Fruit fly (Drosophila melanogaster): ENCODE measurements around the gene Sirt1.
A peak's percentile ranks its signal among the peaks of the same experiment; 100 is the strongest.

Sirt1 gene

DNA sequence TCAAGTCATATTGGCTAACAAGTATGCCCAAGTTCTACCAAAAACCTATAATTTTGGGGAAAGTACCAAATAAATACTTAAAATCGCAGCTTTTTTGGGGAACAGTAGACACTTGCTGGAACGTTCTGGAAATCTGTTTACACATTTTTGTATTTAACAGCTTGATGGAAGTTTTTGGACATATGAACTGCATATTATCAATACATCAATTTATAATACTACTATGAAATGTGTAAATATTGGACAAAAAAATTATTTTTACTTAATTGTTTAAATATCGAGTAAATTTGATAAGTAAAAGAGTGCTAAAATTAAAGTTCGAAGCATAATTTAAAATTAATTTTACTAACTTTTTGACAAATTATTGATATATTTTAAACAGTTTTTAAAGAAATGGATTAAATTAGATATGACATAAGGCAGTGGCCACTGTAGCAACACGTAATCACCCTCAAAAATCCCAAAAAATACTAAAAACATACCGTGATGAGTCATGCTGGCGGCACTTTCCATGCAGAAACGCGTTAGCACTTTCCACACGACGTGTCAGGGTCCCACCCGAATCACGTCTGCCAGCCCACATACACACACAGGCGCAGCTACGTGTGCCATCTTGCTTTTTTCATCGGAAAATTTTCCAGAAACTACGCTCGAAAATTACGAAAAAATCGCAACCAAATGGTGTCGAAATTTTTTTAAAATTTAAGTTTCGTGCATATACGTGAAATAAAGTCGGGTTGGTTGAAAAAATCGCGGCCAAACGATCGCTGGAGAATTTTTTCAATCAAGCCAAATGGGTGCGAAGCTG lies at the start of gene Sirt1:
Sirt1 (plus strand) TSS at position 571 of the 808 bp plus-strand sequence.
- peak; percentile 65 for TF ChIP-seq CG17801 (GFP tag; optimal IDR thresholded peaks at IDR 0.05; ENCODE audit: partially characterized antibody)

DNA sequence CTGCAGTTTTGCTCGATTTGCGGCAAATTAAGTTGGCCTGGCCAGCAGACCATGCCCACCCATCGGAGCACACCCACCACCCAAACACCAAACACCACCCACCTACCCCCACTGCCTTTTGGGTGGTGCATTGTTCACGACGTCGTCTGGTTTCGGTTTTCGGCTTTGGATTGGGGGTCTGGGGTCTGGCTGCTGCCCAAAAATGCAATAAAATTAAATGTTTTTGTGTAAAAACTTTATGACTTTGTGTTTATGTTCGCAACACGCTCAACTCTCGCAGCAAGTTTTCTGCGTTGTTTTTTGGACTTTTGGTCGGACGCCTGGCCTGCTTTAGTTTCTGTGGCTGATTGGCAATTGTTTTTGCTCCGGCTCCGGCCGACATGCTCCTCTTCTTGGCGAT lies 48.6 kb upstream of the Sirt1 start:
- TF ChIP-seq CG17801 (GFP tag; optimal IDR thresholded peaks at IDR 0.05; ENCODE audit: partially characterized antibody): no peak

DNA sequence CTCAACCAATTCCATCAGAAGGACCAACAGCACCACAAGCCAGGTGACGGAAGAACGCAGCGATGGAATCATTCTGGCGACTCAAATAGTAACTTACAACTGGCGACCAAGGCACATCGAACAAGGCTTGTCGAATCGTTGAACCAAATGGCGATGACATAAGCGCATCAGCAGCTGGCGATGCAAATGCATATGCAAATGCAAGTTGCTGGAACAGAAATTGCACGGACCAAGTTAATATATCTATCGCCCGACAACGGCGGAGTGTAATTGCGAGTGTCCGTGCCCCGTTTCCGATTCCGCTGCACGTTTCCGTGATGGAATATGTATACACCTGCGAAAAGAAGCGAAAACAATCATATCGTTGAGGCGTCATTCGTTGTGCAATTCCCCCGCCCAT lies 46.3 kb upstream of the Sirt1 start, which contains the start of the genes CG44198 and CG43050:
CG44198 (minus strand) TSS at position 101 of the 400 bp plus-strand sequence.
CG43050 (plus strand) TSS at position 261 of the 400 bp plus-strand sequence.
- no peak for TF ChIP-seq CG17801 (GFP tag; optimal IDR thresholded peaks at IDR 0.05; ENCODE audit: partially characterized antibody)

- no peak for TF ChIP-seq CG17801 (GFP tag; optimal IDR thresholded peaks at IDR 0.05; ENCODE audit: partially characterized antibody)
Measured at dm6 chr2L:13122526-13122925, 42.8 kb upstream of the Sirt1 start.

dm6 chr2L:13130291-13130690 lies 35.1 kb upstream of the Sirt1 start, which contains the start of gene CG5122:
Gene CG5122, plus strand, starts transcription at chr2L:13130591.
- TF ChIP-seq CG17801 (GFP tag; optimal IDR thresholded peaks at IDR 0.05; ENCODE audit: partially characterized antibody): no peak

dm6 chr2L:13135929-13136328 lies 29.4 kb upstream of the Sirt1 start:
- TF ChIP-seq CG17801 (GFP tag; optimal IDR thresholded peaks at IDR 0.05; ENCODE audit: partially characterized antibody): no peak

DNA sequence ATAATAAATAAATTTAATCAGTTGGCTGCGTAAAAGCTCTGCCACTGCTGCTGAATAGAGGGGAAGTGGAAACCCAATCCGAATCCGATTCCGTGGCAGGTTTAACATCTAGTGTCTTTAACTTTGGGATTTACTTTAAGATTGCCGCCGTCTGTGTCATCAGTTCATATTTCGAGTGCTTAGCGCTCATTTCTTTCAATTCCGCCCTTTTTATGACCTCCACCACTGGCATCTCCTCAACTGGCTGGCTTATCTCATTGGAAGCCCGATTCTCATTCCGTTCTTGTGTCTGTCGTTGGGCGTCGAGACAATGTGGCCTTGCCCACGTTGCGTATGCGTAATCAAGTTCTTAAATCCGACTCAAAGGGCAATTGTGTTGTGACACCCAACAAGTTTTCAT lies 24.5 kb upstream of the Sirt1 start:
- no peak for TF ChIP-seq CG17801 (GFP tag; optimal IDR thresholded peaks at IDR 0.05; ENCODE audit: partially characterized antibody)

- no peak for TF ChIP-seq CG17801 (GFP tag; optimal IDR thresholded peaks at IDR 0.05; ENCODE audit: partially characterized antibody)
Measured at dm6 chr2L:13142803-13143202, 22.6 kb upstream of the Sirt1 start, which contains the start of gene CG9928. Gene CG9928, minus strand, starts transcription at chr2L:13142903.

dm6 chr2L:13143522-13143921 lies 21.8 kb upstream of the Sirt1 start, which contains the start of gene CG16978:
Gene CG16978, minus strand, starts transcription at chr2L:13143622.
- no peak for TF ChIP-seq CG17801 (GFP tag; optimal IDR thresholded peaks at IDR 0.05; ENCODE audit: partially characterized antibody)

DNA sequence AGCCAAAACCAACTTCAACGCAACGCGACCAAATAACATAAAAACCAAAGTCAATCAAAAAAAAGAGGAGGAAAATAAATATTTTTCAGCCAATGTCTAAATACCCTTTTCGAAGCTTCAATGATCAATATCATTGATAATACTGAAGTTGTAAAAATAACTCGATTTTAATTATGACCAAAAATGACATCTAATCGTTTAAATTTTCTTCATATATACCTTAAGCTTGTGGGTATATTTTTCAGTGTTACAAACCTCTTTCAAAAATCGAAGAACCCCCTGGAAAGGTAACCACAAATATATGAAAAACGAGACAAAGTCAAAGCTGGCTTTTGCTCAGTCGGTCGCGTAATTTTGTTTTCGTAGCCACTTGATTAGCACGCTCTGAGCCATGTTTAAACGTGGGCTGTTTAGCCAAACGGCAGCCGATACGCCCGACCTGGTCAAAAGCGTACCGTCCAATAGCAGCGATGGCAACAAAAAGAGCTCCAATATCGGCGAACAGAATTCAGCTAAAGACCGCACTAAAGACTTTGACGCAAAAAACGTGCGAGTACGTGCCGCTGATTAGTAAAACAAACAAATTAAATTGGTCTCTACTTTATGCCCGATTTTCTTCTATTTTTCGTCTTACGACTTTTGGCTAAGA lies 20.2 kb upstream of the Sirt1 start:
- TF ChIP-seq CG17801 (GFP tag; optimal IDR thresholded peaks at IDR 0.05; ENCODE audit: partially characterized antibody): peak; percentile 39

DNA sequence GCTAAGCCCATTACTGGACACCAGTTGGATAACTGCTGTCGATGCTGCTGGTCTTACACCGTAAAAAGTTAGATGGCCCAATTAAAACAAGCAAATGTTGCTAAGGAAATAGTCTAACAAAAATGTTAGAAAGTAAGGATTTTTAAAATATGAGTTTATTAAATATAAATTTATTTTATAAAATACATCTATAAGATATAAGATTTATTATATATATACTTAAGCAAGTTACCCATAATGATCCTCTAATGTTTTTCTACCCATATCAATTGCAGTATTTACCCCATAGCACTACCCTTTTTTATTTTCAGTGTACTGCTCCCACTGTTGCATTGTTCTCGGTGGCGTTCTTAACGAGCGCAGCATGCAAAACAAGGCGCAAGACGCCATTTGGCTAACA lies 19.1 kb upstream of the Sirt1 start:
- TF ChIP-seq CG17801 (GFP tag; optimal IDR thresholded peaks at IDR 0.05; ENCODE audit: partially characterized antibody): no peak

DNA sequence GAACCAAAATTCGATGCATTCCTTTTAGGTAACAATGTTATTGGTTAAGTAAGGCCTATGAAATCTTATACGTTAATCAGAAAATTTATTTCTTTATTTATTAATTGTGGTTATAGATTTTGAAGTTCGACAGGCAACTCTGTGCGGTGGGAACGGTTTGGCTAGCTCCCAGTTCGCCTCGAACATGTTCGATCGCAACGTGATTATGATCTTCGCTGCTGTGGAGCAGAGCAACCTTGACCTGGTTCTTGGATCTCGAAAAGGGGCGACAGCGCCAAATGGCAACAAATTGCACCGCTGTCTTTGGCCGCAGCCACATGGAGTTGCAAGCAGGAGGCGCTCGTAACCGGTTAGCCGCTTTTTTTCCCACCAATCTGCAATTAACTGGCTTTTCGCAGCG lies 11.1 kb upstream of the Sirt1 start:
- TF ChIP-seq CG17801 (GFP tag; optimal IDR thresholded peaks at IDR 0.05; ENCODE audit: partially characterized antibody): no peak

- no peak for TF ChIP-seq CG17801 (GFP tag; optimal IDR thresholded peaks at IDR 0.05; ENCODE audit: partially characterized antibody)
Measured at dm6 chr2L:13156349-13156748, 9.0 kb upstream of the Sirt1 start.

- peak; percentile 27 for TF ChIP-seq CG17801 (GFP tag; optimal IDR thresholded peaks at IDR 0.05; ENCODE audit: partially characterized antibody)
Measured at dm6 chr2L:13157903-13158302, 7.5 kb upstream of the Sirt1 start.

- TF ChIP-seq CG17801 (GFP tag; optimal IDR thresholded peaks at IDR 0.05; ENCODE audit: partially characterized antibody): no peak
Measured at dm6 chr2L:13158510-13158909, 6.9 kb upstream of the Sirt1 start, which contains the start of gene Pk34A. Gene Pk34A, plus strand, starts transcription at chr2L:13158810.

DNA sequence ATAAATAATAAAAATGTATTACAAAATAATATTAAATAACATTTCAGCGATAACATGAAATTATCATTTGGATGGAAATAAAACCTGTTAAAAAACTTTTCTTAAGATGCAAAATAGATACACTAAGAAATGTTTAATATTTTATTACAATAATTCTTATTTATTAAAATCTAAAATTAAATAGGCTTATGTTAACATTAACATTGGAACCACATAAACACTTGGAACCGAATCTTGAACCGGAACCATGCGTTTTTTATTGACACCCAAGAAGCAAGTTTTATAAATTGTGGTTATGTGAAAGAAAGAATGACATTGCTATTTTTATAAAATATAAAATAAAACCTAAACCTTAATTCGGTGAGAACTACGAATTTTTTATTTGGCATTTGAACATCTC lies 5.1 kb upstream of the Sirt1 start, which contains the start of gene kmg:
kmg (plus strand) TSS at position 301 of the 400 bp plus-strand sequence.
- TF ChIP-seq CG17801 (GFP tag; optimal IDR thresholded peaks at IDR 0.05; ENCODE audit: partially characterized antibody): no peak
